Fruit fly (Drosophila melanogaster) whole organism, prepupa: ENCODE results near the gene CG31546.

Source experiments
- Blimp-1 ChIP-seq: fragments of 200-800 bp; sonication (Bioruptor generic); optimal IDR thresholded peaks from 3 replicates; lab custom pipeline; 2017; ENCODE audit warnings: missing biosample characterization, missing genetic modification characterization, mild to moderate bottlenecking, moderate library complexity, missing genetic modification reagents
- CG10631 ChIP-seq: fragments of 200-800 bp; sonication (Bioruptor generic); optimal IDR thresholded peaks from 2 replicates; lab custom pipeline; 2016; ENCODE audit warnings: missing biosample characterization, missing genetic modification characterization
- CG11294 ChIP-seq: fragments of 200-800 bp; sonication (Bioruptor generic); IDR thresholded peaks from 2 replicates; pipeline ENCODE4 v1.3.6; 2022; ENCODE audit warnings: missing biosample characterization, missing genetic modification characterization
- CG11762 ChIP-seq: fragments of 200-800 bp; sonication (Bioruptor generic); optimal IDR thresholded peaks from 3 replicates; lab custom pipeline; 2016; ENCODE audit warnings: missing biosample characterization, missing genetic modification characterization; ENCODE audit not compliant: insufficient read depth
- CG15336 ChIP-seq: fragments of 200-800 bp; sonication (Bioruptor generic); IDR thresholded peaks from 2 replicates; pipeline ENCODE4 v1.3.6; 2022; ENCODE audit warnings: missing biosample characterization, missing genetic modification characterization
- CG1621 ChIP-seq: fragments of 200-800 bp; sonication (Bioruptor generic); optimal IDR thresholded peaks from 3 replicates; lab custom pipeline; 2018; ENCODE audit warnings: missing biosample characterization, mild to moderate bottlenecking, missing genetic modification characterization
- CG16779 ChIP-seq: fragments of 200-800 bp; sonication (Bioruptor generic); optimal IDR thresholded peaks from 3 replicates; lab custom pipeline; 2017; ENCODE audit warnings: missing biosample characterization, mild to moderate bottlenecking, missing genetic modification characterization
- CG3032 ChIP-seq: fragments of 200-800 bp; optimal IDR thresholded peaks from 2 replicates; lab custom pipeline; 2019; ENCODE audit warnings: missing biosample characterization, mild to moderate bottlenecking, missing genetic modification characterization, moderate library complexity
- CG31627 ChIP-seq: fragments of 200-800 bp; sonication (Bioruptor generic); optimal IDR thresholded peaks from 3 replicates; lab custom pipeline; 2016; ENCODE audit warnings: missing biosample characterization, missing genetic modification characterization
- CG32006 ChIP-seq: fragments of 200-800 bp; sonication (Bioruptor generic); optimal IDR thresholded peaks from 3 replicates; lab custom pipeline; 2017; ENCODE audit warnings: missing biosample characterization, mild to moderate bottlenecking, missing genetic modification characterization
- CG34406 ChIP-seq: fragments of 200-800 bp; sonication (Bioruptor generic); optimal IDR thresholded peaks from 3 replicates; lab custom pipeline; 2016; ENCODE audit warnings: missing biosample characterization, missing genetic modification characterization
- CG3919 ChIP-seq: fragments of 200-800 bp; sonication (Bioruptor generic); optimal IDR thresholded peaks from 3 replicates; lab custom pipeline; 2016; ENCODE audit warnings: missing biosample characterization, missing genetic modification characterization
- CG4318 ChIP-seq: fragments of 200-800 bp; sonication (Bioruptor generic); optimal IDR thresholded peaks from 3 replicates; lab custom pipeline; 2017; ENCODE audit warnings: missing biosample characterization, mild to moderate bottlenecking, missing genetic modification characterization
- CG6163 ChIP-seq: fragments of 200-800 bp; sonication (Bioruptor generic); IDR thresholded peaks from 3 replicates; pipeline ENCODE4 v1.3.6; 2022; ENCODE audit warnings: missing biosample characterization, missing genetic modification characterization
- CG6276 ChIP-seq: fragments of 200-800 bp; sonication (Bioruptor generic); optimal IDR thresholded peaks from 2 replicates; lab custom pipeline; 2017; ENCODE audit warnings: missing biosample characterization, mild to moderate bottlenecking, missing genetic modification characterization
- CG6792 ChIP-seq: fragments of 200-800 bp; sonication (Bioruptor generic); optimal IDR thresholded peaks from 3 replicates; lab custom pipeline; 2016; ENCODE audit warnings: missing biosample characterization, missing genetic modification characterization
- CG6808 ChIP-seq: fragments of 200-800 bp; sonication (Bioruptor generic); optimal IDR thresholded peaks from 3 replicates; lab custom pipeline; 2017; ENCODE audit warnings: missing biosample characterization, missing genetic modification characterization, mild to moderate bottlenecking, moderate library complexity, missing genetic modification reagents
- CG6854 ChIP-seq: fragments of 200-800 bp; sonication (Bioruptor generic); optimal IDR thresholded peaks from 2 replicates; lab custom pipeline; 2017; ENCODE audit warnings: missing biosample characterization, mild to moderate bottlenecking, missing genetic modification characterization
- CG8119 ChIP-seq: fragments of 200-800 bp; sonication (Bioruptor generic); IDR thresholded peaks from 3 replicates; pipeline ENCODE4 v1.3.6; 2022; ENCODE audit warnings: missing biosample characterization, missing genetic modification characterization
- CG8319 ChIP-seq: fragments of 200-800 bp; sonication (Bioruptor generic); optimal IDR thresholded peaks from 3 replicates; lab custom pipeline; 2016; ENCODE audit warnings: missing biosample characterization, missing genetic modification characterization
- CG8632 ChIP-seq: fragments of 200-800 bp; sonication (Bioruptor generic); optimal IDR thresholded peaks from 3 replicates; lab custom pipeline; 2016; ENCODE audit warnings: missing biosample characterization, missing genetic modification characterization
- Eip75B ChIP-seq: fragments of 200-800 bp; sonication (Bioruptor generic); optimal IDR thresholded peaks from 3 replicates; lab custom pipeline; 2016; ENCODE audit warnings: missing biosample characterization, missing genetic modification characterization
- Eip78C ChIP-seq: fragments of 200-800 bp; sonication (Bioruptor generic); peaks from one replicate; lab custom pipeline; 2016; ENCODE audit warnings: missing biosample characterization, missing genetic modification characterization
- Eip93F ChIP-seq: fragments of 200-800 bp; sonication (Bioruptor generic); optimal IDR thresholded peaks from 2 replicates; lab custom pipeline; 2016; ENCODE audit warnings: missing biosample characterization, mild to moderate bottlenecking, missing genetic modification characterization
- Ets21C ChIP-seq: fragments of 200-800 bp; sonication (Bioruptor generic); optimal IDR thresholded peaks from 3 replicates; lab custom pipeline; 2016; ENCODE audit warnings: missing biosample characterization, missing genetic modification characterization
- Ets96B ChIP-seq: fragments of 200-800 bp; optimal IDR thresholded peaks from 2 replicates; lab custom pipeline; 2019; ENCODE audit warnings: missing biosample characterization, mild to moderate bottlenecking, missing genetic modification characterization, moderate library complexity
- Gug ChIP-seq: fragments of 200-800 bp; sonication (Bioruptor generic); IDR thresholded peaks from 2 replicates; pipeline ENCODE4 v1.3.6; 2022; ENCODE audit warnings: missing biosample characterization, missing genetic modification characterization
- Hr38 ChIP-seq: sonication (Bioruptor generic); optimal IDR thresholded peaks from 2 replicates; lab custom pipeline; 2016; ENCODE audit warnings: missing biosample characterization, missing genetic modification characterization
- Hr39 ChIP-seq: fragments of 200-800 bp; sonication (Bioruptor generic); optimal IDR thresholded peaks from 2 replicates; lab custom pipeline; 2016; ENCODE audit warnings: missing biosample characterization, missing genetic modification characterization
- Hr4 ChIP-seq: fragments of 200-800 bp; sonication (Bioruptor generic); optimal IDR thresholded peaks from 3 replicates; lab custom pipeline; 2016; ENCODE audit warnings: missing biosample characterization, missing genetic modification characterization
- Lpt ChIP-seq: fragments of 200-800 bp; sonication (Bioruptor generic); optimal IDR thresholded peaks from 3 replicates; lab custom pipeline; 2016; ENCODE audit warnings: missing biosample characterization, missing genetic modification characterization
- OdsH ChIP-seq: fragments of 200-800 bp; sonication (Bioruptor generic); optimal IDR thresholded peaks from 3 replicates; lab custom pipeline; 2016; ENCODE audit warnings: missing biosample characterization, missing genetic modification characterization
- Smox ChIP-seq: fragments of 200-800 bp; sonication (Bioruptor generic); optimal IDR thresholded peaks from 3 replicates; lab custom pipeline; 2016; ENCODE audit warnings: missing biosample characterization, missing genetic modification characterization
- Sox102F ChIP-seq: fragments of 200-800 bp; sonication (Bioruptor generic); optimal IDR thresholded peaks from 2 replicates; lab custom pipeline; 2016; ENCODE audit warnings: missing biosample characterization, mild to moderate bottlenecking, missing genetic modification characterization
- Sox14 ChIP-seq: fragments of 200-800 bp; sonication (Bioruptor generic); optimal IDR thresholded peaks from 3 replicates; lab custom pipeline; 2016; ENCODE audit warnings: missing biosample characterization, missing genetic modification characterization
- Sox15 ChIP-seq: fragments of 200-800 bp; sonication (Bioruptor generic); optimal IDR thresholded peaks from 3 replicates; lab custom pipeline; 2016; ENCODE audit warnings: missing biosample characterization, missing genetic modification characterization
- acj6 ChIP-seq: fragments of 200-800 bp; sonication (Bioruptor generic); optimal IDR thresholded peaks from 3 replicates; lab custom pipeline; 2016; ENCODE audit warnings: missing biosample characterization, missing genetic modification characterization
- cyc ChIP-seq: fragments of 200-800 bp; sonication (Bioruptor generic); optimal IDR thresholded peaks from 3 replicates; lab custom pipeline; 2016; ENCODE audit warnings: missing biosample characterization, missing genetic modification characterization
- esn ChIP-seq: fragments of 200-800 bp; sonication (Bioruptor generic); optimal IDR thresholded peaks from 2 replicates; lab custom pipeline; 2016; ENCODE audit warnings: missing biosample characterization, mild to moderate bottlenecking, missing genetic modification characterization, moderate library complexity
- fd59A ChIP-seq: fragments of 200-800 bp; sonication (Bioruptor generic); optimal IDR thresholded peaks from 2 replicates; lab custom pipeline; 2017; ENCODE audit warnings: missing biosample characterization, mild to moderate bottlenecking, missing genetic modification characterization, missing genetic modification reagents
- fd85E ChIP-seq: fragments of 200-800 bp; sonication (Bioruptor generic); optimal IDR thresholded peaks from 3 replicates; lab custom pipeline; 2016; ENCODE audit warnings: missing biosample characterization, missing genetic modification characterization
- fkh ChIP-seq: fragments of 200-800 bp; sonication (Bioruptor generic); optimal IDR thresholded peaks from 3 replicates; lab custom pipeline; 2017; ENCODE audit warnings: missing biosample characterization, mild to moderate bottlenecking, missing genetic modification characterization, moderate library complexity
- net ChIP-seq: fragments of 200-800 bp; sonication (Bioruptor generic); optimal IDR thresholded peaks from 3 replicates; lab custom pipeline; 2016; ENCODE audit warnings: missing biosample characterization, missing genetic modification characterization
- pdm3 ChIP-seq: fragments of 200-800 bp; sonication (Bioruptor generic); optimal IDR thresholded peaks from 3 replicates; lab custom pipeline; 2016; ENCODE audit warnings: missing biosample characterization, missing genetic modification characterization
- spab ChIP-seq: fragments of 200-800 bp; sonication (Bioruptor generic); optimal IDR thresholded peaks from 2 replicates; lab custom pipeline; 2017; ENCODE audit warnings: missing biosample characterization, mild to moderate bottlenecking, missing genetic modification characterization, missing genetic modification reagents

Gene CG31546

dm6 chr3R:5668928-5669739 is 33.7 kb upstream of the CG31546 start, which contains the start of the genes Xe7 and Atg17 (continued):
- TF ChIP-seq Blimp-1 (GFP tag; lab: Kevin White, UChicago) (peak; percentile 76), CG11294 (GFP tag; lab: Robert Waterston, UW) (peak; percentile 88; the same call in 1 of the 2 replicates), CG8632 (peak; percentile 90), Hr39 (GFP tag; lab: Kevin White, UChicago) (peak; percentile 95), Sox102F (GFP tag; lab: Kevin White, UChicago) (peak; percentile 85), fd85E (peak; percentile 81), CG6808 (GFP tag; lab: Kevin White, UChicago) (peak; percentile 76), CG4318 (GFP tag; lab: Kevin White, UChicago) (peak; percentile 93), Hr38 (peak; percentile 55), CG34406 (GFP tag; lab: Kevin White, UChicago) (peak; percentile 90), fd59A (GFP tag; lab: Kevin White, UChicago) (peak; percentile 83), Hr4 (GFP tag; lab: Kevin White, UChicago) (peak; percentile 94), Lpt (GFP tag; lab: Kevin White, UChicago) (peak; percentile 83), CG8319 (GFP tag; lab: Kevin White, UChicago) (peak; percentile 92), CG10631 (GFP tag; lab: Kevin White, UChicago) (peak; percentile 97), spab (GFP tag; lab: Kevin White, UChicago) (no peak), CG16779 (tag; lab: Kevin White, UChicago) (peak; percentile 56), CG6854 (GFP tag; lab: Kevin White, UChicago) (no peak), Eip78C (GFP tag; lab: Kevin White, UChicago) (peak; percentile 94), CG11762 (GFP tag; lab: Kevin White, UChicago) (peak; percentile 76), CG6276 (GFP tag; lab: Kevin White, UChicago) (no peak), CG32006 (GFP tag; lab: Kevin White, UChicago) (peak; percentile 94), Ets96B (tag; lab: Kevin White, UChicago) (peak; percentile 84), Eip93F (GFP tag; lab: Kevin White, UChicago) (peak; percentile 87), CG1621 (peak; percentile 78), cyc (GFP tag; lab: Kevin White, UChicago) (peak; percentile 92), fkh (GFP tag; lab: Kevin White, UChicago) (peak; percentile 76), Eip75B (GFP tag; lab: Kevin White, UChicago) (peak; percentile 89), Ets21C (peak; percentile 94), Gug (GFP tag; lab: Robert Waterston, UW) (peak; percentile 94), CG3919 (GFP tag; lab: Kevin White, UChicago) (peak; percentile 92), CG6163 (GFP tag; lab: Robert Waterston, UW) (peak; percentile 88), net (GFP tag; lab: Kevin White, UChicago) (peak; percentile 83)

- TF ChIP-seq CG8632 (peak; percentile 51), CG3032 (peak; percentile 19), CG11294 (GFP tag; lab: Robert Waterston, UW) (no peak; the same call in 1 of the 2 replicates), Eip75B (GFP tag; lab: Kevin White, UChicago) (peak; percentile 4), fkh (GFP tag; lab: Kevin White, UChicago) (peak; percentile 32), Sox14 (GFP tag; lab: Kevin White, UChicago) (no peak), CG15336 (GFP tag; lab: Robert Waterston, UW) (no peak), Smox (peak; percentile 31), CG10631 (GFP tag; lab: Kevin White, UChicago) (peak; percentile 50), fd85E (no peak), CG3919 (GFP tag; lab: Kevin White, UChicago) (no peak), CG8119 (no peak), fd59A (GFP tag; lab: Kevin White, UChicago) (no peak), Ets96B (tag; lab: Kevin White, UChicago) (peak; percentile 20), CG31627 (GFP tag; lab: Kevin White, UChicago) (no peak), Hr38 (no peak), esn (GFP tag; lab: Kevin White, UChicago) (peak; percentile 40), pdm3 (GFP tag; lab: Kevin White, UChicago) (no peak), CG6792 (GFP tag; lab: Kevin White, UChicago) (no peak), CG11762 (GFP tag; lab: Kevin White, UChicago) (peak; percentile 26), Sox15 (GFP tag; lab: Kevin White, UChicago) (peak; percentile 45), Lpt (GFP tag; lab: Kevin White, UChicago) (no peak), OdsH (no peak), acj6 (GFP tag; lab: Kevin White, UChicago) (peak; percentile 54), Gug (GFP tag; lab: Robert Waterston, UW) (0 out of 2 replicates have a peak, but pooled peaks have one; percentile 24), CG6808 (GFP tag; lab: Kevin White, UChicago) (no peak), CG4318 (GFP tag; lab: Kevin White, UChicago) (no peak)
These were observed 24.9 kb upstream of the CG31546 start, which contains the start of gene Wdr33 for dm6 chr3R:5660198-5660893. Wdr33 (plus strand) TSS chr3R:5660635.
